Worm (Caenorhabditis elegans) whole organism, early embryonic: ENCODE results near the gene eri-9.
A peak's percentile ranks its signal among the peaks of the same experiment; 100 is the strongest.
"Not testable (repeated sequence)": the region's sequence is repeated elsewhere in the genome, so short reads cannot be mapped to it uniquely, and the experiment has no call there.

Source experiments
- B0310.2 ChIP-seq: sonication (generic microtip); optimal IDR thresholded peaks from 2 replicates; lab custom pipeline; 2016; ENCODE audit warnings: mild to moderate bottlenecking, missing genetic modification characterization, missing compliant biosample characterization
- F13C5.2 ChIP-seq: sonication (generic microtip); optimal IDR thresholded peaks from 2 replicates; lab custom pipeline; 2017; ENCODE audit warnings: mild to moderate bottlenecking, missing genetic modification characterization, inconsistent platforms, missing compliant biosample characterization
- aly-1 ChIP-seq: sonication (generic microtip); optimal IDR thresholded peaks from 2 replicates; lab custom pipeline; 2016; ENCODE audit warnings: missing genetic modification characterization, missing compliant biosample characterization
- ama-1 ChIP-seq: fragments of 150-350 bp; optimal IDR thresholded peaks from 2 replicates; lab custom pipeline; 2014
- ceh-13 ChIP-seq: fragments of 200-800 bp; sonication (Bioruptor generic); optimal IDR thresholded peaks from 2 replicates; lab custom pipeline; 2018; ENCODE audit warnings: mild to moderate bottlenecking, missing genetic modification characterization, missing compliant biosample characterization
- ceh-36 ChIP-seq: sonication (generic microtip); optimal IDR thresholded peaks from 2 replicates; lab custom pipeline; 2016; ENCODE audit warnings: missing genetic modification characterization, inconsistent platforms, missing compliant biosample characterization
- ets-7 ChIP-seq: sonication (generic microtip); optimal IDR thresholded peaks from 2 replicates; lab custom pipeline; 2016; ENCODE audit warnings: missing genotype, missing genetic modification characterization, missing compliant biosample characterization
- flt-1 ChIP-seq: fragments of 200-800 bp; sonication (Bioruptor generic); IDR thresholded peaks from 2 replicates; pipeline ENCODE4 v1.3.6; 2022; ENCODE audit warnings: missing genetic modification characterization, missing compliant biosample characterization
- hmbx-1 ChIP-seq: sonication (generic microtip); optimal IDR thresholded peaks from 2 replicates; lab custom pipeline; 2016; ENCODE audit warnings: mild to moderate bottlenecking, missing genetic modification characterization, missing compliant biosample characterization
- hmg-4 ChIP-seq: fragments of 200-800 bp; sonication (Bioruptor generic); optimal IDR thresholded peaks from 2 replicates; lab custom pipeline; 2018; ENCODE audit warnings: mild to moderate bottlenecking, missing genetic modification characterization, missing compliant biosample characterization
- hnd-1 ChIP-seq: sonication (generic microtip); optimal IDR thresholded peaks from 2 replicates; lab custom pipeline; 2016; ENCODE audit warnings: missing genetic modification characterization, missing compliant biosample characterization
- pes-1 ChIP-seq: fragments of 200-800 bp; sonication (Bioruptor generic); IDR thresholded peaks from 2 replicates; pipeline ENCODE4 v1.3.6; 2022; ENCODE audit warnings: missing genetic modification reagents, missing genetic modification characterization, missing compliant biosample characterization
- scrt-1 ChIP-seq: fragments of 200-800 bp; sonication (Bioruptor generic); IDR thresholded peaks from 2 replicates; pipeline ENCODE4 v1.3.6; 2022; ENCODE audit warnings: missing genetic modification characterization, missing compliant biosample characterization
- sea-1 ChIP-seq: fragments of 200-800 bp; sonication (Bioruptor generic); conservative IDR thresholded peaks from 2 replicates; pipeline ENCODE4 v1.3.6; 2022; ENCODE audit warnings: missing genetic modification characterization, missing compliant biosample characterization
- tbx-11 ChIP-seq: fragments of 200-800 bp; sonication (Bioruptor generic); IDR thresholded peaks from 2 replicates; pipeline ENCODE4 v1.3.6; 2022; ENCODE audit warnings: missing genetic modification characterization, missing compliant biosample characterization
- tbx-37 ChIP-seq: fragments of 200-800 bp; sonication (Bioruptor generic); conservative IDR thresholded peaks from 2 replicates; pipeline ENCODE4 v1.3.6; 2022; ENCODE audit warnings: missing genetic modification reagents, missing genetic modification characterization, missing compliant biosample characterization
- tra-4 ChIP-seq: sonication (generic microtip); optimal IDR thresholded peaks from 2 replicates; lab custom pipeline; 2017; ENCODE audit warnings: missing genetic modification characterization, missing compliant biosample characterization

Gene eri-9

ce11 chrIII:4961281-4961680 lies 29.0 kb downstream of the eri-9 start:
- no peak for TF ChIP-seq hmg-4
- no peak for TF ChIP-seq pes-1 (GFP tag; lab: Robert Waterston, UW)
- no peak for TF ChIP-seq tra-4 (tag; lab: Kevin White, UChicago)
- TF ChIP-seq scrt-1 (GFP tag; lab: Robert Waterston, UW), result no peak
- TF ChIP-seq ets-7 (tag; lab: Kevin White, UChicago), result no peak
- no peak for TF ChIP-seq ceh-36 (tag; lab: Kevin White, UChicago)
- TF ChIP-seq tbx-37 (GFP tag; lab: Robert Waterston, UW), result no peak
- TF ChIP-seq hnd-1 (tag; lab: Kevin White, UChicago), result no peak
- no peak for TF ChIP-seq flt-1
- TF ChIP-seq tbx-11 (GFP tag; lab: Robert Waterston, UW), result no peak
- TF ChIP-seq hmbx-1, result no peak
- TF ChIP-seq aly-1 (tag; lab: Kevin White, UChicago), result no peak
- TF ChIP-seq sea-1 (GFP tag; lab: Robert Waterston, UW), result no peak
- TF ChIP-seq F13C5.2, result no peak
- no peak for TF ChIP-seq ama-1 (lab: Kevin White, UChicago)
- no peak for TF ChIP-seq ceh-13
- TF ChIP-seq B0310.2 (tag; lab: Kevin White, UChicago), result no peak

DNA sequence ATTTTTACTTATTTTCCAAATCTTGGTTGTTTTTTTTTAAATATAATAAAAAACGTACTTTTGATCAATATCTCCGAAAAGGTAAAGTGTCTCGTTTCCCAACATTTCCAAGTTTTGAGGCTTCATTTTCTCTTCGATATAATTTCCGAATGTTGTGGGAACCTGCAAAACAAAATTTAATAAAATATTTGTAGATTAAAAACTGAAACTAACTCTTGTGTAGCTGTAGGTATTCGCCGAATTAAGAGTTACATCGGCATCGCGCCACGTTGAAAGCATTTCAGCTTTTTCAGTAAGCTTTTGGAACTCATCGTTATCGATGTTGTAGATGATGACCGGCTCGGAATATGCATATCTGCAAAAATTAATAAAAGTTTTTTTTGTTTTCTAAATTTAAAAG lies 30.1 kb downstream of the eri-9 start, which contains the start of gene vps-22:
Gene vps-22, minus strand, starts transcription at position 101 of the 400 bp plus-strand sequence.
- no peak for TF ChIP-seq B0310.2 (tag; lab: Kevin White, UChicago)
- TF ChIP-seq hmg-4, result no peak
- no peak for TF ChIP-seq tbx-37 (GFP tag; lab: Robert Waterston, UW)
- no peak for TF ChIP-seq pes-1 (GFP tag; lab: Robert Waterston, UW)
- TF ChIP-seq ceh-36 (tag; lab: Kevin White, UChicago), result no peak

- TF ChIP-seq hmg-4 (no peak), sea-1 (GFP tag; lab: Robert Waterston, UW) (0 out of 2 replicates have a peak, but pooled peaks have one; percentile 14), ets-7 (tag; lab: Kevin White, UChicago) (peak; percentile 1), F13C5.2 (peak; percentile 91), ceh-36 (tag; lab: Kevin White, UChicago) (no peak), tbx-11 (GFP tag; lab: Robert Waterston, UW) (0 out of 2 replicates have a peak, but pooled peaks have one; percentile 5), hmbx-1 (no peak), scrt-1 (GFP tag; lab: Robert Waterston, UW) (no peak), pes-1 (GFP tag; lab: Robert Waterston, UW) (peak; percentile 67), tra-4 (tag; lab: Kevin White, UChicago) (no peak), hnd-1 (tag; lab: Kevin White, UChicago) (no peak), ama-1 (lab: Kevin White, UChicago) (no peak)
These were observed 30.6 kb downstream of the eri-9 start, which contains the start of gene C27F2.9 for ce11 chrIII:4962886-4963285. Gene C27F2.9 (minus strand): TSS chrIII:4963044.

DNA sequence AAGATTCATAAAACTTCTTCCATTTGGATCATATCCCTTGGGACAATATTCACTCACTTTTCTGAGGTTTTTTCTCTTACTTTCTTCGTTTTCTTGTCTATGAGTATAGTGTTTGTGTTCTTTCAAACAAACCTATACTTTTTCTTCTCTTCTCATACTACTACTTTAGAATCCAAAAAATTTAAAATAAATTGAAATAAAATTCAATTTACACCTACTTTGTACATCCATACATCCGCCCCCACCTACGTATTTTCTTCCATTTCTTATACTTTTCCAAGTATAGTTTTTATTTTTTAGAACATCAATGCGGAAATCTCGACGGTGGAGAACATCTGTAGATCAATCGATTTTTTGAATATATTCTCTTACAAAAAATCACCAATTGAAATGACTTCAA lies 33.0 kb downstream of the eri-9 start, which contains the start of gene nca-2:
Gene nca-2, plus strand, starts transcription at position 301 of the 400 bp plus-strand sequence.
- TF ChIP-seq ama-1 (lab: Kevin White, UChicago) (no peak), hmg-4 (no peak), tra-4 (tag; lab: Kevin White, UChicago) (no peak), hmbx-1 (no peak), F13C5.2 (no peak), hnd-1 (tag; lab: Kevin White, UChicago) (no peak), tbx-37 (GFP tag; lab: Robert Waterston, UW) (no peak), sea-1 (GFP tag; lab: Robert Waterston, UW) (no peak), B0310.2 (tag; lab: Kevin White, UChicago) (no peak), aly-1 (tag; lab: Kevin White, UChicago) (no peak), ets-7 (tag; lab: Kevin White, UChicago) (no peak), scrt-1 (GFP tag; lab: Robert Waterston, UW) (no peak), ceh-13 (no peak), tbx-11 (GFP tag; lab: Robert Waterston, UW) (no peak), flt-1 (no peak), pes-1 (GFP tag; lab: Robert Waterston, UW) (no peak), ceh-36 (tag; lab: Kevin White, UChicago) (no peak)

DNA sequence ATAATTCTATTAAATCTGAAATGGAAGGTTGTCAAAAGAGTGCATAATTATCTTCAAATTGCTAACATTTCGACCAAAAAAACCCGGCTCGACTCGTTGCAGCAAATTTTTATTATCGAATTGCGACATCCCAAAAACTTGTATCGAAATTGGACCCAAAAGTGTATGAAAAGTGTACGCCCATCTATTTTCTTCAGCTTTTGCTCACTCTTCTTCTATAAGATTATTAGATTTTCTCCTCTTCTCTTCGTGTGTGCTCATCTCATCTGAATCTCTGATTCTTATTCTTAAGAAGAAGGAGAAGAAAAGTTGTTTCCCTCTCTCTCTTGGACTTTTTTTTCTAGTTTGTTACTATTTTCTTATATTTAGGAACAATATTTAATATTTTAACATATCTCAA lies 35.0 kb downstream of the eri-9 start:
- TF ChIP-seq hmg-4, result no peak
- no peak for TF ChIP-seq ceh-13
- TF ChIP-seq sea-1 (GFP tag; lab: Robert Waterston, UW), result no peak
- no peak for TF ChIP-seq tbx-11 (GFP tag; lab: Robert Waterston, UW)
- no peak for TF ChIP-seq tra-4 (tag; lab: Kevin White, UChicago)
- no peak for TF ChIP-seq pes-1 (GFP tag; lab: Robert Waterston, UW)
- no peak for TF ChIP-seq ceh-36 (tag; lab: Kevin White, UChicago)

ce11 chrIII:4968146-4968545 lies 35.9 kb downstream of the eri-9 start:
- TF ChIP-seq B0310.2 (tag; lab: Kevin White, UChicago), result no peak
- TF ChIP-seq F13C5.2, result no peak
- TF ChIP-seq aly-1 (tag; lab: Kevin White, UChicago), result no peak
- no peak for TF ChIP-seq ceh-36 (tag; lab: Kevin White, UChicago)
- TF ChIP-seq scrt-1 (GFP tag; lab: Robert Waterston, UW), result no peak
- TF ChIP-seq tbx-11 (GFP tag; lab: Robert Waterston, UW), result no peak
- no peak for TF ChIP-seq pes-1 (GFP tag; lab: Robert Waterston, UW)
- no peak for TF ChIP-seq ceh-13
- no peak for TF ChIP-seq tra-4 (tag; lab: Kevin White, UChicago)
- no peak for TF ChIP-seq hmbx-1
- TF ChIP-seq hmg-4, result no peak

DNA sequence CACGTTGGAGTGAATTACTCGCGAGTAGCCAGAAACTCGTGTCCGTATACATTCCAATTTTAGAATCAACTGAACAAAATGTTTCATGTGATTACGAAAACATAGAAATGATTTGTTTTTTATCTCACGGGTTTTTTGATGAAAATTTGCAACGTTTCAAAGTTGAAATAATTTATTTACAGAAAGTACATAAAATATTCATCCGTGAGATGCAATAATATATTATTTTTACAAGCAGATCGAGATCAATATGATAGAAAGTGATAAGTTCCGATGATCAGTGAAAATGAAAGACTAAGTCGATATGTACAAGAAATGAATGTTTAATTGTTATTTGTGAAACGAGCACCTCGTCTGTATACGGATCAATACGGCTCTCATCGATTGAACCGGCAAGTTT lies 48.1 kb downstream of the eri-9 start, which contains the start of gene C27F2.6:
Gene C27F2.6, minus strand, starts transcription at position 101 of the 400 bp plus-strand sequence.
- not testable (repeated sequence) for TF ChIP-seq ceh-13; B0310.2 (tag; lab: Kevin White, UChicago); ceh-36 (tag; lab: Kevin White, UChicago)
